Worm (Caenorhabditis elegans) whole organism, mixed stage, embryonic: ENCODE measurements around the gene ceh-31.

Experiments
- M03D4.4 ChIP-seq: sonication (generic microtip); optimal IDR thresholded peaks from 2 replicates; lab custom pipeline; 2017; ENCODE audit warnings: mild to moderate bottlenecking, missing genetic modification characterization, missing compliant biosample characterization
- bed-3 ChIP-seq: fragments of 200-800 bp; sonication (Bioruptor generic); optimal IDR thresholded peaks from 3 replicates; lab custom pipeline; 2018; ENCODE audit warnings: mild to moderate bottlenecking, missing genetic modification characterization, moderate library complexity, missing compliant biosample characterization
- blmp-1 ChIP-seq: fragments of 150-350 bp; optimal IDR thresholded peaks from 2 replicates; lab custom pipeline; 2014; ENCODE audit warnings: missing biosample characterization, missing genetic modification characterization
- ceh-39 ChIP-seq: fragments of 150-350 bp; optimal IDR thresholded peaks from 2 replicates; lab custom pipeline; 2014; ENCODE audit warnings: missing biosample characterization, missing genetic modification characterization
- ceh-83 ChIP-seq: fragments of 200-800 bp; sonication (Bioruptor generic); optimal IDR thresholded peaks from 2 replicates; lab custom pipeline; 2018; ENCODE audit warnings: mild to moderate bottlenecking, missing genetic modification characterization, missing compliant biosample characterization
- ces-1 ChIP-seq: fragments of 150-350 bp; optimal IDR thresholded peaks from 2 replicates; lab custom pipeline; 2014; ENCODE audit warnings: missing biosample characterization, missing genetic modification reagents, missing genetic modification characterization
- cnd-1 ChIP-seq: fragments of 200-800 bp; sonication (Bioruptor generic); optimal IDR thresholded peaks from 2 replicates; lab custom pipeline; 2018; ENCODE audit warnings: mild to moderate bottlenecking, missing genetic modification characterization, missing compliant biosample characterization
- drap-1 ChIP-seq: fragments of 200-800 bp; sonication (Bioruptor generic); optimal IDR thresholded peaks from 3 replicates; lab custom pipeline; 2018; ENCODE audit warnings: mild to moderate bottlenecking, missing genetic modification characterization, missing compliant biosample characterization
- elt-1 ChIP-seq: sonication (generic microtip); optimal IDR thresholded peaks from 2 replicates; lab custom pipeline; 2017; ENCODE audit warnings: missing genetic modification characterization, mild to moderate bottlenecking, missing compliant biosample characterization, antibody characterized with exemption, moderate library complexity, borderline replicate concordance; ENCODE audit not compliant: insufficient read depth
- elt-3 ChIP-seq: fragments of 150-350 bp; optimal IDR thresholded peaks from 2 replicates; lab custom pipeline; 2014; ENCODE audit warnings: missing biosample characterization, missing genetic modification characterization
- flh-1 ChIP-seq: fragments of 200-800 bp; sonication (Bioruptor generic); optimal IDR thresholded peaks from 2 replicates; lab custom pipeline; 2018; ENCODE audit warnings: mild to moderate bottlenecking, missing genetic modification characterization, moderate library complexity, missing compliant biosample characterization
- ham-2 ChIP-seq: fragments of 200-800 bp; sonication (Bioruptor generic); optimal IDR thresholded peaks from 2 replicates; lab custom pipeline; 2018; ENCODE audit warnings: mild to moderate bottlenecking, missing genetic modification characterization, missing compliant biosample characterization
- hlh-1 ChIP-seq: fragments of 150-350 bp; optimal IDR thresholded peaks from 2 replicates; lab custom pipeline; 2014; ENCODE audit warnings: missing biosample characterization, missing genetic modification reagents, missing genetic modification characterization
- lin-13 ChIP-seq: fragments of 150-350 bp; optimal IDR thresholded peaks from 2 replicates; lab custom pipeline; 2014; ENCODE audit warnings: missing biosample characterization, missing genetic modification characterization
- lin-32 ChIP-seq: fragments of 200-800 bp; sonication (Bioruptor generic); optimal IDR thresholded peaks from 2 replicates; lab custom pipeline; 2018; ENCODE audit warnings: mild to moderate bottlenecking, missing genetic modification characterization, missing compliant biosample characterization
- lsy-2 ChIP-seq: fragments of 150-350 bp; optimal IDR thresholded peaks from 2 replicates; lab custom pipeline; 2014; ENCODE audit warnings: missing biosample characterization, missing genetic modification characterization
- mab-5 ChIP-seq: fragments of 150-350 bp; optimal IDR thresholded peaks from 2 replicates; lab custom pipeline; 2014; ENCODE audit warnings: missing biosample characterization, missing genetic modification characterization
- mep-1 ChIP-seq: fragments of 150-350 bp; optimal IDR thresholded peaks from 2 replicates; lab custom pipeline; 2017; ENCODE audit warnings: missing biosample characterization, missing genetic modification reagents, missing genetic modification characterization, inconsistent platforms
- mls-2 ChIP-seq: sonication (generic microtip); optimal IDR thresholded peaks from 2 replicates; lab custom pipeline; 2016; ENCODE audit warnings: mild to moderate bottlenecking, missing genetic modification characterization, moderate library complexity, missing compliant biosample characterization
- nhr-12 ChIP-seq: fragments of 150-350 bp; optimal IDR thresholded peaks from 2 replicates; lab custom pipeline; 2014; ENCODE audit warnings: missing biosample characterization, missing genetic modification characterization
- nhr-2 ChIP-seq: fragments of 150-350 bp; optimal IDR thresholded peaks from 2 replicates; lab custom pipeline; 2014; ENCODE audit warnings: missing biosample characterization, missing genetic modification characterization
- nhr-237 ChIP-seq: fragments of 150-350 bp; optimal IDR thresholded peaks from 2 replicates; lab custom pipeline; 2014; ENCODE audit warnings: missing biosample characterization, missing genetic modification characterization
- pha-4 ChIP-seq: fragments of 150-350 bp; optimal IDR thresholded peaks from 2 replicates; lab custom pipeline; 2018; ENCODE audit warnings: missing biosample characterization, missing genetic modification reagents, missing genetic modification characterization
- sem-2 ChIP-seq: fragments of 200-800 bp; sonication (Bioruptor generic); optimal IDR thresholded peaks from 2 replicates; lab custom pipeline; 2018; ENCODE audit warnings: mild to moderate bottlenecking, missing genetic modification characterization, missing compliant biosample characterization
- snpc-4 ChIP-seq: fragments of 150-350 bp; optimal IDR thresholded peaks from 2 replicates; lab custom pipeline; 2014; ENCODE audit warnings: missing biosample characterization, missing genetic modification characterization
- sptf-1 ChIP-seq: sonication (generic microtip); optimal IDR thresholded peaks from 2 replicates; lab custom pipeline; 2017; ENCODE audit warnings: mild to moderate bottlenecking, missing genetic modification characterization, moderate library complexity, missing compliant biosample characterization
- unc-120 ChIP-seq: sonication (generic microtip); optimal IDR thresholded peaks from 2 replicates; lab custom pipeline; 2017; ENCODE audit warnings: missing genetic modification characterization, missing compliant biosample characterization; ENCODE audit not compliant: poor library complexity, severe bottlenecking
- unc-39 ChIP-seq: fragments of 150-350 bp; optimal IDR thresholded peaks from 2 replicates; lab custom pipeline; 2014; ENCODE audit warnings: missing biosample characterization, missing genetic modification characterization
- unc-62 ChIP-seq: fragments of 150-350 bp; optimal IDR thresholded peaks from 2 replicates; lab custom pipeline; 2014; ENCODE audit warnings: missing biosample characterization, missing genetic modification reagents, missing genetic modification characterization
- zip-8 ChIP-seq: fragments of 150-350 bp; optimal IDR thresholded peaks from 2 replicates; lab custom pipeline; 2014; ENCODE audit warnings: missing biosample characterization, missing genetic modification characterization
- ztf-11 ChIP-seq: fragments of 150-350 bp; optimal IDR thresholded peaks from 2 replicates; lab custom pipeline; 2014; ENCODE audit warnings: missing biosample characterization, missing genetic modification characterization

Gene ceh-31

DNA sequence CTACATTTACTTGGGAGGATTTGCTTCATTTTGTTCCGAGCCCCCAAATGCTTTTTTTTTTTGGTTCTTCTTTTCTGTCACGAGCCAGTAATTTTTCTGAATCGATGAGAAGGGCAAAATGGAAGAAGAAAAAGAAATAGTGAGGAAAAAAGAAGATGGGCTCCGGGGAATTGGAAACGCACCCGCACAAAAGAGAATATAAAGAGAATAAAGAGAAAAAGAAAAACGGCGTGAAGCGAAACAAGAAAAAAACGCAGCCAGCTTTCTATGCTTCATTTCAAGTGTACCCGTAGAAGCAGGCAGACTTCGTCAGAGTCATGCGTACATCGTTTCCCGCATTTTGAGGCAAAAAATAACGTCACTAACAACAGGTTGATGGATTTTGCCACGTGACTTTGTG is 40.8 kb upstream of the ceh-31 start:
- no peak for TF ChIP-seq snpc-4 (tag; lab: Kevin White, UChicago)
- TF ChIP-seq ces-1 (GFP tag; lab: Kevin White, UChicago): peak; percentile 48
- no peak for TF ChIP-seq blmp-1 (tag; lab: Kevin White, UChicago)

- TF ChIP-seq mab-5 (no peak), nhr-2 (tag; lab: Kevin White, UChicago) (no peak), drap-1 (no peak), sem-2 (no peak), unc-120 (no peak)
These were observed 40.4 kb upstream of the ceh-31 start, which contains the start of gene gpcp-1 for ce11 chrX:3110576-3110975. Gene gpcp-1, minus strand, starts transcription at chrX:3110628.

DNA sequence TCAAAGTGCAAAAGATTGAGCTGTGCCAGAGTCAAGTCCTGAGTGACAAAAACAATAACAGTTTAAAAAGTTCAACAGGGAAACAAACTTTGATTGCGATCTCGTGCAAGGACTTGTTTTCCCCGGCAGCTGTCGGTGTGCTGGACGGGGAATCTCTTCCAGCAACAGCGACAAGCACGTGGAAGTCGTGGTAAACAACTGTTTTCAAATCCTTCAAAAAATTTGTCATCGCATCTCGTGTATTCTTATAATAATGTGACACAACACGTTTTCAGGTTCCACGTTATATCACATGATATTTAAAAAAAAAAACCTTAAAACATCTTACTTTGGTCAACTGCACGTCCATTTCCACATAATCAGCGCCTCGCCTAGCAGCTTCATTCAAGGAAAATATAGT is 38.4 kb upstream of the ceh-31 start:
- TF ChIP-seq hlh-1 (tag; lab: Kevin White, UChicago): peak; percentile 45
- no peak for TF ChIP-seq nhr-237 (tag; lab: Kevin White, UChicago)

DNA sequence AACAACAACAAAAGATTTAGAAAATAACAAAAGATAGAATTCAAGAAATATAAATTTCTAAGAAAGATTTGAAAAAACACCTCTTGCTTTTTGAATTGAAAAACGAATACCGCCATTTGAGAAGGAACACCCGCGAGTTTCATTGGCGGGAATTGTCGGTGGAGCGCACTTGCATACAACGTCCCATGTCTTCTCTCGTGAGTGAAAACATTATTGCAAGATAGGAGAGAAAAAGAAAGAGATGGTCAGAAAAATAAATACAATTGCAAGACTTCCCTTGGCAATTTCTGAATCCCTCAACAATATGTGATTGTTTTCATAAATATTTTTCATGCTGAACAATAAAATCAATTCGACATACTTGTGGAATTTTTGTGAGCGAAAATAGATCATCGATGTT is 35.9 kb upstream of the ceh-31 start, which contains the start of gene K10B3.5:
Gene K10B3.5 (minus strand): TSS at position 343 of the 400 bp plus-strand sequence.
- TF ChIP-seq nhr-2 (tag; lab: Kevin White, UChicago) (peak; percentile 24), lin-32 (GFP tag; lab: Kevin White, UChicago) (no peak), flh-1 (GFP tag; lab: Kevin White, UChicago) (no peak), unc-62 (no peak), cnd-1 (tag; lab: Kevin White, UChicago) (no peak), ces-1 (GFP tag; lab: Kevin White, UChicago) (peak; percentile 52), ceh-83 (GFP tag; lab: Kevin White, UChicago) (no peak), pha-4 (tag; lab: Kevin White, UChicago) (peak; percentile 13), nhr-12 (tag; lab: Kevin White, UChicago) (no peak), hlh-1 (tag; lab: Kevin White, UChicago) (no peak), bed-3 (no peak), mab-5 (peak; percentile 20), ceh-39 (tag; lab: Kevin White, UChicago) (peak; percentile 16), sem-2 (no peak), drap-1 (no peak), lin-13 (tag; lab: Kevin White, UChicago) (peak; percentile 77), zip-8 (tag; lab: Kevin White, UChicago) (no peak), ztf-11 (tag; lab: Kevin White, UChicago) (no peak), mep-1 (tag; lab: Kevin White, UChicago) (peak; percentile 85), lsy-2 (tag; lab: Kevin White, UChicago) (peak; percentile 66), unc-39 (tag; lab: Kevin White, UChicago) (no peak), elt-1 (tag; lab: Kevin White, UChicago) (peak; percentile 16), mls-2 (tag; lab: Kevin White, UChicago) (no peak)

DNA sequence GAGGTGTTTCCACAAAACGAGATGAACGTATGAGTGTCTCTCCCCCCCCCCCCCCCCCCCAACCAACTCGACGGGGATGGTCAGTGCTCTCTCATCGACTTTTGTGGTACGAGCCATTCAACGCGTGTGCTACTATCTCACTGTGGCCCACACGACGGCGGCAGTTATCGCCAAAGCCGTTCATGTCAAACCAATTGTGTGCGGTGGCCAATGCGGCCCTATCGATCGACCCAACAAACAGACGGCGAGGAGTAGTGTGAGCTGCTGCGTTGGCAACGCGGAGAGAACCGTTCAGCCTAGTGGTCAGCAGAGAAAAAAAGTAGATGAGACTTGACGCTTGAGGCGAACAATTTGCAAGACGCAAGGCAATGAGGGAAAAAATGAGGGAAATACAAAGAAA is 32.6 kb upstream of the ceh-31 start:
- TF ChIP-seq ham-2 (GFP tag; lab: Kevin White, UChicago): peak; percentile 25
- no peak for TF ChIP-seq elt-3 (tag; lab: Kevin White, UChicago)
- TF ChIP-seq ceh-83 (GFP tag; lab: Kevin White, UChicago): peak; percentile 13
- peak; percentile 18 for TF ChIP-seq ceh-39 (tag; lab: Kevin White, UChicago)
- no peak for TF ChIP-seq mab-5
- TF ChIP-seq mep-1 (tag; lab: Kevin White, UChicago): no peak
- peak; percentile 57 for TF ChIP-seq cnd-1 (tag; lab: Kevin White, UChicago)
- peak; percentile 54 for TF ChIP-seq M03D4.4
- TF ChIP-seq snpc-4 (tag; lab: Kevin White, UChicago): no peak
- TF ChIP-seq sptf-1: peak; percentile 62
- TF ChIP-seq lin-32 (GFP tag; lab: Kevin White, UChicago): peak; percentile 21
- peak; percentile 32 for TF ChIP-seq pha-4 (tag; lab: Kevin White, UChicago)
- TF ChIP-seq nhr-237 (tag; lab: Kevin White, UChicago): no peak
- peak; percentile 79 for TF ChIP-seq mls-2 (tag; lab: Kevin White, UChicago)
- no peak for TF ChIP-seq nhr-12 (tag; lab: Kevin White, UChicago)
- no peak for TF ChIP-seq nhr-2 (tag; lab: Kevin White, UChicago)
